Fruit fly (Drosophila melanogaster) whole organism, larva: ENCODE results near the gene CG18473.

ENCODE experiments used
- noc ChIP-seq: fragments of 200-800 bp; sonication (Bioruptor generic); optimal IDR thresholded peaks from 3 replicates; lab custom pipeline; 2019; ENCODE audit warnings: missing biosample characterization, mild to moderate bottlenecking, missing genetic modification characterization, moderate library complexity

Gene CG18473

DNA sequence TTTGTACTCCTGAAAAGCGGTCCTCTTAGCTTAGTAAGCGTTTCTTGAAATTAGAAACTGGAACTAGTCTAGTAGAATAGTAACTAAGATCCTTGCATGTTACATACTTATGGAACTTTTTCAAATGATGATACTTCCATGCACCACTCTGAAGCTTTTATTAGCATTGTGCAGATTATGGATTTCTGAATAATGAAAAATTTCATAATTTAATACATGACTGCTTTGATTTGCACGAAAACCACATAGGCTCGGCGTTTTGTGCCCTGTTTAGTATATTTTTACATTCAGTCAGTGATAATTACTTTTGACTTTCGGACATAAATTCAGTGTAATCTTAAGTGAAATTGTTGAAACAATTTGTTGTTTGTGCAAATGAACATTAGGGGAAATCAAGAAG is 7.9 kb upstream of the CG18473 start, which contains the start of gene CG43675:
Gene CG43675, plus strand, starts transcription at position 301 of the 400 bp plus-strand sequence.
- no peak for TF ChIP-seq noc

DNA sequence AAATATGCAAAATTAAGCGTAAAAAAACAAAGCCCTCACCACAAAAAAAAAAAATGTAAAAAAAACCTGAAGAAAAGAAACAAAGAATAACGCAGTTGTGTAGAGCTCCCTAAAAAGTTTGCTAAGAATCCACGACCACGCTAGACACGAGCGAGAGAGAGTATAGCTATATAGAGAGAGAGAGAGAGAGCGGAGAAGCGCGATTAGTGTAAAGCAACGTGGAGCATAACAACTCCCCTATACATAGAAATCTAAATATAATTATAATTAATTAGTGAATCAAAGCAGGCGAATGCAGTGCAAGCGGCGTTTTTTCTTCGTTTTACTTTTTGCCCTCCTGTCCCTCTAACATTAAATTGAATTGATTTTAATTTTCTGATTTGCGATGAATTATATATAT is 3.7 kb upstream of the CG18473 start:
- no peak for TF ChIP-seq noc

DNA sequence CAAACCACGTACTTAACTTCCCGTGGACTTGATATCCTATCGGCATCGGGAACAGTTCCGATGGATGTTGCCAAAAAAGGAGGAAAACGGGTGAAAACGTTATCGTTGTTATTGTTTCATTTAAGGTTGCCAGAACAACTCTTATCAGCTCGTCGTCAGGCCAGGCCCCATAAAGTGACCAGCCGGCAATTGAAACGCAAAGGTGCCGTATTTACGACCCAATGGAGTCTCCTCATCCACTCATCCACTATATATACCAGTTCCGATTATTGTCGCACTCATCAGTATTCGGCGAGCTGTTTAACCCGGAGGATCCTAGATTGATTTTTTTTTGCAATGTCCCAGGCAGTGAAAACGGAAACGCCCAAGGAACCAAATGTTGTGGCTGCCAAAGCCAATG is 2.0 kb downstream of the CG18473 start, which contains the start of gene Srr:
Gene Srr, plus strand, starts transcription at position 278 of the 400 bp plus-strand sequence.
- TF ChIP-seq noc: no peak

DNA sequence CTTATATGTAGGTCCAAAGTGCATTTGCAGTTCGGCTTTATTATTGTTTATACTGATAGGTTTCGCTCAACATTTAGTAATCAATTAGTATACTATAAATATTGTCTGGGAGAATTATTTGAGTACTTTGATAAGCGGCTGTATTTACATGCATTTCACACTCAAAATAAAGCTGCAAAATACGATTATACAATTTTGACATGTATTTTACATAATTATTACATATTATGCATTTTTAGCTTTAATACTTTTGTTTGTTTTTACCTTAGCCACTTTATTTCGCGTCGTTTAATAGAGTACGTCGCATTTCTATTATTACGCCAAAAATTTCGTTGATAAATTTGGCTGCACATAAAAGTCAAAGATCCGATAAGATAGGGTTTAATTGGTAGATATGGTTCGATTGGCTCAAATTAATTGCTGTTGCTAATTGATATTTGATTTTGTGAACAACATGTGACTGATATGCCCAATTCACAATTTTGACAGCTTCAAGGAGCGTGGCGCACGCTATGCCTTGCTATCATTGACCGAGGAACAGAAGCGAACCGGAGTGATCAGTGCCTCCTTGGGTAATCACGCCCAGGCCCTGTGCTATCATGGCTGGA is 2.9 kb downstream of the CG18473 start:
- peak; percentile 27 for TF ChIP-seq noc

DNA sequence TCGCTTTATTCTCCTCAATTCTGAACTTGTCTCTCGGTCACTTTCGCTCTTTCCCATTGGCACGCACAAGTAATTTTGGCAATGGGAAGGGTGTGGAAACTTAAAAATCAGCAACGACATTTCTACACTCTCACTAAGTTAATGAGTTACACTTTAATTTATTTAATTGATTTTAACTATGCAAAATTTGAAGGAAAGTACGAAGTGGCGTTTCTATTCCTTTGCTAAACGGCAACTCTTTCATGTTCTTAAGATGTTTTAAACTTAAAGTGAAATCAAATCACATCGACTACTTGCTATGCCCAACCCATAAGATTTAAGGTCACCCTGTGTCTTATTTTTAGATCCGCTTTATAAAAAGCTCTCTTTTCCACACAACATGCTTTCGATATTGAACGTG is 7.3 kb downstream of the CG18473 start:
- TF ChIP-seq noc: peak; percentile 66

DNA sequence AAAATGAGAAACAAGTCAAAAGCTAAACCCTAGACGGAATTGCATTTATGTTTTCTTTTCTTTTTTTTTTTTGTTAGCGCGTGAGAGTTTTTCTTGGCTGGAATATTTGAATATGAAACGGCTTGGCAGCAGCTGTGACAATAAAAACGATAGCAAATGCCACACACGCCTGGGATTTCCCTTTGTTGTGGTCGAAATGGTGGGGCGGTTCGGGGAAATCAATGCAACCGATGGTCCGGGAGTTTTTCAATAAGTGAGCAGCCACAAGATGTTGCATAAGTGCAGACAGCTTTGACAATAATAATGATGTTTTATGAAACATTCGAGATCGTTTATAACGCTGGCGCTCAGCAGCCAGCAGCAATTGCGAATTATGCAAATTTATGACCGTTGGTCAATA is 13.7 kb downstream of the CG18473 start:
- TF ChIP-seq noc: no peak

DNA sequence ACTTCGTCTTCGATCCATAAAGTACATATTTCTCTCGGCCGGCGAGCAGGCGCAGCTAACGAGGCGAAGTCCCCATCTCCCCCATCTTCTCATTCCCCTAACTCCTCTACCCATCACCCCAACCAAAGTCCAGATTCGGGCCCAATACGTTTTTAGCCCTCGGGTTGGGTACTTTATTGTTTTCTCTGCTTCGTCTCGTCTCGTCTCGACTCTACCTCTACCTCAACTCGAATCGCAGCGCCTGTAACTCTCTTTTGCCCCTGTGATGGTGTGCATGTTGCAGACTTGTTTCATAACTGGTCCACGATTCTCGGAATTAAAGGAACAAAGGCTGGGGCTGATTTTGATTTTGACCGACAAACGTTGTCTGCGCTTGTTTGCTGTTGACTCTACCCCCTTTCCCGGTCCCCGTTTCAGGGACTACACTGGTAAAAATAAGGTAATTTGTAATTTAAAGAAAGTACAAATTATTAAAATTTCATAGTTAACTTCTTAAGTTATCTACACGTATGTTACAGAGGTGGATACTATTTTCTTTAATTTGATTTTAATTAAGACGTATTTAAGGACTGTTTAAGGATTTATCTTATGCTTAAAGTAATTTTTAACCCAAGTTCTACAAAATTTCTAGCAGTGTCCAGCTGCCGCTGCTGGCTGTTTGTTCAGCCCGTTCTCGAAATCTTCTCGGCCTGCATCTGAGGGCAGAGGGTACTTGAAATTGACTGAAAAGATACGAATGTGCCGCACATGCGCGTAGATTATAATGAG is 15.7 kb downstream of the CG18473 start:
- TF ChIP-seq noc: peak; percentile 52

DNA sequence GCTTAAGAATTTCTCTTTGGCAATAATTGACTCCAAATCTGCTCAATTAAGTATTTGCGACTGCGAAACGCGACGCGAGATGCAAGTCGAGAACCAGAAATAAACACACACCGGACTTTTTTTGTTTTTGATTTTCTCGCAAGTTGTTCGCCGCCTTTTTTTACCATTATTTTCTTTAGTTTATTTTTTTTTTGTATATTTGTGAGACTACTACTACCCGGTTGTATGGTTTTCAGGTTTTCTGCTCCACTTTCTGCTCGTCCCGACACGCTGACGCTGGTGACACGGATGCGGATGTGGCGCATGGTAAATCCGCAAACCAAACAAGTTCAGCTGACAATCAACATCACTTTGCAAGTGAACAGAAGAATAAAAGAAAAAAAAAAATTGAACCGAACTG is 17.9 kb downstream of the CG18473 start:
- TF ChIP-seq noc: no peak

DNA sequence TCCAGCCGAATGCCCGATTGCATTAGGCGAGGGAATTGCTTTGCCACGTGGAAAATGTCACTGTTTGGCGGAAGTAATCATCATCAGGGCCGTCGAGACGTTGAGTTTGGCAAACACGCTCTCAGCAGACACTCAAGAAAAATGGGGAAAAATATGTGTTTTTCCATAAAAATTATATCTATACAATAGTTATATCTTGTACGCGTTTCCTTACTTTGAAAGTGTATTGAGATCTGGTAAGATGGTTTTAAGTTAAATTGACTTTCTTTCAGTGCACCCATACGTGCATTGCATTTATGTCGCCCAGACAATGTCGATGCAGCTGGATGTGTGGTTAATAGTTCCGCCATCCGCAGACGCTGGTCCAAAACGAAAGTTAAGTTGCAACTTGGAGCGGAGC is 22.9 kb downstream of the CG18473 start:
- no peak for TF ChIP-seq noc

DNA sequence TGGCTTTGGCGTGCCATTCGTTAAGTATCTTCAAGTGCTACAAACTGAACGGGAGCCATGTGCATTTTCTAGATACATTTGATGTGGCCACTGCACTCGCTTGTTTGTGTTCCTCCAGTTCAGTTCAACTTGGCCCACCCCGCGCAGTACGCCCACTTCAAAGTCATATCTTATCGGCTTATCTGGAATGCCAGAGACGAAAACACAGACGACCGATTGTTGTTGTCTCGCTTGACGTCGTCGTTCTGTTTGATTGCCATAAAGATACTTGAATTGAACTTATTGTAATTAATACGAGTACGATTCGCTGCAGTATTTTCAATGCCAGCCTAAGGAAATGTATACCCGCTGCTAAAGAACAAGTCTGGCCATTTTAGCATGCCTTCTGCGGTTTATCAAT is 24.5 kb downstream of the CG18473 start:
- TF ChIP-seq noc: no peak

DNA sequence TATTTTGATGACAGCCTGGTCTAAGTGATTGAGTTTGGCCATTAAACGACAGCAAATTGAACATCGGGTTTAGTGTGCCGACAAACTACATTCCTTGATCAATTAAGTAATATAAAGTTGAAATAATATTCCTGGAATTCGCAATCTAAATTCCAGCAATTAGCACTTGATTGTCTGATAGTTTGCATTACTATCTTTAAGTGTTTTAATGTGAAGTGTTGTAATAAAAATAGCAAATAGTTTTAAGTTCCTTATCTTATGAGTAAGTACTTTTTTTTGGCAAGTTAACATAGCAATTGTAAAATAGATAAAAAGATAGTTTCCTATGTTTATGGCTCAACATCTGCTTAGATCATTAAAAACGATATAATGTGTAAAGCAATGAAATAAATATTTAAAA is 25.2 kb downstream of the CG18473 start:
- TF ChIP-seq noc: no peak

DNA sequence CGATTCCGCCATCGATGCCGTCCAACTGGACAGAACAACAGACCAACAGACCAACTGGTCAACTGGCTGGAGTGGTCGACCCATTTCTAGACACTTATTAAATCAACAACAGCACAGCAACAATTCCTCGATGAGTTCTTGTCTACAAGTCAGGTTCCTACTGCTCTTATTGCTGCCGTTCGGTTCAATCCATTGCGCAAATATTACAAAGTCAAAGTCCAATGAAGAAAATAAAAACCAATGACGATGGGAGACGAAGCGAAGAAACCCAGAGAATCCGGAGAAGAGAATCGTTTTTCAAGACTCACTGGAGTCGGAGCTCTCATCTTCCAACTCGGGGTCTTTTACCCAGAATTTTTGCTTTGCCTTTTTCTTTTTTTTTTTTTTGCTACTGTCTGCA is 25.9 kb downstream of the CG18473 start:
- TF ChIP-seq noc: no peak

DNA sequence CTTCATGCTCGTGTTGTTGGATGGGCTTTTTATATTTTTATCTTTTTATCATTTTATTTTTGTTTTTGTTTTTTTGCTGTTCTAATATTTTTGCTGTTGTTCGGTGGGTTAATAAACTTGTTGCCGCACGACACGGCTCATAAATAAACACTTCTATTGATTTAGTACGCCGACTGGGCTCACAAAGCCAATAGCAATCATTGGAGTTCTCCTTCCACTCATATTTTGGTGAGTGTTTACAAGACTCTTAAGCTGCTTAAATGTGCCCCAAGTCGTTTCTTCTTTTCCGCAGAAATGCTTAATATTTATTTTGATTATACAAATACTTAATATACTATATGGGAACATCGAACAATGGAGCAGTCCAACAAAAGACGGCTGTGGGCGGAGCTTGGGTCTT is 27.1 kb downstream of the CG18473 start:
- TF ChIP-seq noc: no peak

DNA sequence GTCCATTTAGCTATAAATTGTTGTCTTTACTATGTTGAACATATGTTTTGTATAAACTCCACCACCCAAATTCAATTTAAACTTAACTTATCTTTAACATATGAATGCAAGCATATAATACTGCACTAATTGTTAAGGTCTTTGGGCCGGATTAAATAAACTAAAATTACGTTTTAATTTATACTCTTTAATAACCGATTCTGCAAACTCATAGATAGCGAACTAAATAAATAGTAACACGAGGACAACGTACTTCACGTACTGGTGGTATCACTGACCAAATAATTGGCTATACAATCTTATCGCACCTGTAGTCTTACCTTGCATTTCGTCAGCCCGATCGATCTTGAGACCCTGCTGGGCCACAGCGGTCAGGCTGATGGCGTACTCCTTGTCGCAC is 29.3 kb downstream of the CG18473 start:
- TF ChIP-seq noc: no peak

DNA sequence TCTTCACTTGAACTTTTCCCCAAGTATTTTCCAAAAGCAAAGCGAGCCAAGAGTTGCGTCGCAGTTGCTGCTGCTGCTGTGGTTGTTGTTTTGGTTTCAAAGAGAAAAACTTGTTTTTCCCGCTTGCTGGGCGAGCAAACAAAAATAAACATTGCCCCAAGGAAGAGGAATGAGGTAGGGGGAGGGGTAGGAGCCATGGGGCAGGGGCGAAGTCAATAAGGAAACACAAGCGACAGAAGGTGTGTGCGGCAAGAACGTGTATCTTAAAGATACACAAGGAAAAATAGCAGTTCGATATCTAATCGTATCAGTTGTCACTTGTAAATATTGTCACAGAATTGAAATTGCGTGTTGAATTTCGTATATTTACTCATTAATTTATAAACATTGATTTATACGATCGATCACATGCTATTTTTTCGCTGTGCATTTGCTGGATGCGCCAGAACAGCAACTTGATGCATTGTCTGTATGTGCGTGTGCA is 30.5 kb downstream of the CG18473 start:
- TF ChIP-seq noc: no peak

DNA sequence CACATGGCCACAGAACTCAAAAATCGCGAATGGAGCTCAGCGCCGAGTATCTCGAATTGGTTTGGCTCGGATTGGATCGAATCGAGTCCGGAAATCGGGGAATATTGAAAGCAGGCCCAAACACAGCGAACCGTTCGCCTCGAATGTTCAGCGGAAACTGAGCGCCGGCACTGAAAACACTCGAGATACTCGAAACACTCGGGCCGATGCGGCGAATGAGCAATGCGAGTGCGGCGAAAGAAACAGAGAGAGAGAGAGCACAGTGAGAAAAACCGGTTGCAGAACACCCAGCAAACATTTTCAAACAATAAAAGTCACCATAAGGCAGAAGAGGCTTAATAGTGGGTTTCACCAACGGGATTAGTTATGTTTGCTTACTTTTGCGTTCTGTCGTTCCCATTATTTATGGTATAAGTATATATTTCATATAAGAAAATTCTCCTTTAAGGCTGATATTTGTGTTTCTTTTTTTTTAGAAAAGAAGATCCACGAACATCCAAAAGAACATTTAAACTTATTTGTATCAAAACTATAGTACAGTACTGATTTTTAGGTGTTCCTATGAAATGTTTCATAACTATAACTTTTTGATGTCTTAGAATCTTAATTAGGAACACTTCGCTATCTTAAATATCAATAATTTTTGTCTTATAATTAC is 31.4 kb downstream of the CG18473 start, which contains the start of gene FER:
Gene FER, minus strand, starts transcription at position 162 of the 658 bp plus-strand sequence.
- TF ChIP-seq noc: peak; percentile 30

DNA sequence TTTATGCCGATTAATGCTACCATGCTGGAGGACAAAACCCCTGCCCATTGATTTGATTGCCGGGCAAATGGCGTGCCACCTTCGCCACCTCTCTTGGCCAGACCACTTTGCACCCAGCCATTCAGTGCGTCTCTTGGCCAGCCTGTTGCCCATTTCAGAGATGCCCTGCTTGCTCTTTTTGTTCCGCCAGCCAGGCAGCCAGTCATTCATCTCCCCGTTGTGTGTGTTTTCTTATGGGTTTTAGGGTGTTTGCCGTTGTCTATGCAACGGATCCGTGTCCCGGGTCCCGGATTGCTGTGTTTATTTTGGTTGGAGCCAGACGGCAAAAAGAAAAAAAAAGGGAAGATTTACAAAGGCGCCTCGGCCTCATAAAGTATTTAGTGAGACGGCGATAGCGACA is 32.9 kb downstream of the CG18473 start:
- no peak for TF ChIP-seq noc

DNA sequence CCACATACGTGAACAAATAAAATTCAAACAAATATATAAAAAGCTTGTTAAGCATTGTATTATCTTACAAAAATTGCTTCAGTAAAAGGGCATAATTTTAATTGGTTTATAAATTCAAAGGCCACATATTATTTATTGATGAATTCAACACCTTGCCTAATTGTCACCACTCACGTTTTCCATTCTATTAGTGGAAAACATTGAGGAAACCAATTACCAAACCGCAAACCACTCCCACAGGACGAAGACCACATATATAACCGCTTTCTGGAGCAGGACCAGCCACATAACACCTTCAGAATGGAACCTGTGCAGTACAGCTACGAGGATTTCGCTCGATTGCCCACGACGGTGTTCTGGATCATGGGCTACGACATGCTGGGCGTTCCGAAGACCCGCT is 34.8 kb downstream of the CG18473 start, which contains the start of gene Or85f:
Gene Or85f, plus strand, starts transcription at position 301 of the 400 bp plus-strand sequence.
- TF ChIP-seq noc: no peak
